Fruit fly (Drosophila melanogaster): ENCODE measurements around the gene Edem2.

Gene Edem2

DNA sequence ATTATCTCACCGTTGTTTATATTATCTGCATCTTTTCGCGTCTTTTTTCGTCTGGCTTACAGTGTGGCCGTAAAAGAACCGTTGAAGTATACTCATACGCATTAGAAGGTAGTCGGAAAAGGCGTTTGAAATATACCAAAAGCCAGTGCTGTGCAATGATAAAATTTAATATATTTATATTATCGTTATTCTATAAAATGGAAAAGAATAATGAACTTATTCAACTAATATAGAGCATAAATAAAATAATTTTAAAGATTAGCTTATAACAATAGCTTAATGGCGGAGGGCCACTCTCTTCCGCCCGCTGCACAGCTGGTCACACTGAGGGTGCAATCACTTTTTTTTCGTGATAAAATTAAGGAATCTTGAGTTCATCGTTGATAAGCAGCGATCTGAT lies at the start of gene Edem2, which contains the start of gene CG16974:
Gene Edem2, plus strand, starts transcription at position 308 of the 400 bp plus-strand sequence.
Gene CG16974, minus strand, starts transcription at position 86 of the 400 bp plus-strand sequence.
- TF ChIP-seq CG17801 (GFP tag; optimal IDR thresholded peaks at IDR 0.05; ENCODE audit: partially characterized antibody) = peak; percentile 78

dm6 chr2L:13142803-13143202 lies 49.2 kb upstream of the Edem2 start, which contains the start of gene CG9928:
TSS of gene CG9928 (minus strand) at chr2L:13142903.
- no peak for TF ChIP-seq CG17801 (GFP tag; optimal IDR thresholded peaks at IDR 0.05; ENCODE audit: partially characterized antibody)

DNA sequence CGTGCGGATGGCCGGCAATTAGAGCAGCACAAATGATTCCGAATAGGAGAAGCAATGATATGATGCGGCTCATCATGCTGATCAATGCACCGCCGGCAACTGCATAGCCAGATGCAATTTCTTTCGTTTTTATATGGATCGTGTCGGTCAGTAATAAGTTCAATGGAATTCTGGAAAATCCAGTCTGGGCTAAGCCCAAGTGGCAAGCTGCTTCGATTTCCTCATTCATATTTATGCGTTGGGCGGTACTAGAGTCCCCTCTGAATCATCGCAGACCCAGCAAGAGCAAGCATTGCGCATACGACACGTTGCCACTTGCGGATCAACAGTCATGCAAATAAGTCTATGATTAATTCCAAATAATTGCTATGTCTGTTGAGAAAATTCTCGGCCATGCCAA lies 48.5 kb upstream of the Edem2 start, which contains the start of gene CG16978:
Gene CG16978, minus strand, starts transcription at position 101 of the 400 bp plus-strand sequence.
- TF ChIP-seq CG17801 (GFP tag; optimal IDR thresholded peaks at IDR 0.05; ENCODE audit: partially characterized antibody) = no peak

dm6 chr2L:13145035-13145683 lies 46.8 kb upstream of the Edem2 start:
- peak; percentile 39 for TF ChIP-seq CG17801 (GFP tag; optimal IDR thresholded peaks at IDR 0.05; ENCODE audit: partially characterized antibody)

dm6 chr2L:13146254-13146653 lies 45.7 kb upstream of the Edem2 start:
- TF ChIP-seq CG17801 (GFP tag; optimal IDR thresholded peaks at IDR 0.05; ENCODE audit: partially characterized antibody) = no peak

DNA sequence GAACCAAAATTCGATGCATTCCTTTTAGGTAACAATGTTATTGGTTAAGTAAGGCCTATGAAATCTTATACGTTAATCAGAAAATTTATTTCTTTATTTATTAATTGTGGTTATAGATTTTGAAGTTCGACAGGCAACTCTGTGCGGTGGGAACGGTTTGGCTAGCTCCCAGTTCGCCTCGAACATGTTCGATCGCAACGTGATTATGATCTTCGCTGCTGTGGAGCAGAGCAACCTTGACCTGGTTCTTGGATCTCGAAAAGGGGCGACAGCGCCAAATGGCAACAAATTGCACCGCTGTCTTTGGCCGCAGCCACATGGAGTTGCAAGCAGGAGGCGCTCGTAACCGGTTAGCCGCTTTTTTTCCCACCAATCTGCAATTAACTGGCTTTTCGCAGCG lies 37.7 kb upstream of the Edem2 start:
- no peak for TF ChIP-seq CG17801 (GFP tag; optimal IDR thresholded peaks at IDR 0.05; ENCODE audit: partially characterized antibody)

- TF ChIP-seq CG17801 (GFP tag; optimal IDR thresholded peaks at IDR 0.05; ENCODE audit: partially characterized antibody) = no peak
These were observed 35.7 kb upstream of the Edem2 start for dm6 chr2L:13156349-13156748.

dm6 chr2L:13157903-13158302 lies 34.1 kb upstream of the Edem2 start:
- peak; percentile 27 for TF ChIP-seq CG17801 (GFP tag; optimal IDR thresholded peaks at IDR 0.05; ENCODE audit: partially characterized antibody)

DNA sequence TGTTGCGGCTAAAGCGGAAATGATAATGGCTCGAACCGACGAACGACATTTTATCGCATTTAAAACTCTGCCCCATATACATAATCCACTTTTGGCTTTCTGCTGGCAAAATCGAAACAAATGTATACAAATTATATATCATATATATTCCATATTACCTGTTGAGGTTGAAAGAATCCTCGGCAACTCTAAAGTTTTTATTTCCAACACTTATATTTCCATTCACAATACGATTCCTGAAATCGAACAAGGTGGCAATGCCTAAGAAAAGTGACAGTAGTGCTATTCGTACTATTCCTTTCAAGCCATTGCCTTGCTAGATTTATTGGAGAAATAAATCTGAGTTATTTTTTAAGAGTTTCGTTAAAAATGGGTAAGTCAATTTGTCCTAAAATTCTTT lies 33.5 kb upstream of the Edem2 start, which contains the start of gene Pk34A:
Gene Pk34A, plus strand, starts transcription at position 301 of the 400 bp plus-strand sequence.
- TF ChIP-seq CG17801 (GFP tag; optimal IDR thresholded peaks at IDR 0.05; ENCODE audit: partially characterized antibody) = no peak

DNA sequence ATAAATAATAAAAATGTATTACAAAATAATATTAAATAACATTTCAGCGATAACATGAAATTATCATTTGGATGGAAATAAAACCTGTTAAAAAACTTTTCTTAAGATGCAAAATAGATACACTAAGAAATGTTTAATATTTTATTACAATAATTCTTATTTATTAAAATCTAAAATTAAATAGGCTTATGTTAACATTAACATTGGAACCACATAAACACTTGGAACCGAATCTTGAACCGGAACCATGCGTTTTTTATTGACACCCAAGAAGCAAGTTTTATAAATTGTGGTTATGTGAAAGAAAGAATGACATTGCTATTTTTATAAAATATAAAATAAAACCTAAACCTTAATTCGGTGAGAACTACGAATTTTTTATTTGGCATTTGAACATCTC lies 31.8 kb upstream of the Edem2 start, which contains the start of gene kmg:
Gene kmg, plus strand, starts transcription at position 301 of the 400 bp plus-strand sequence.
- TF ChIP-seq CG17801 (GFP tag; optimal IDR thresholded peaks at IDR 0.05; ENCODE audit: partially characterized antibody) = no peak

- TF ChIP-seq CG17801 (GFP tag; optimal IDR thresholded peaks at IDR 0.05; ENCODE audit: partially characterized antibody) = peak; percentile 65
These were observed 26.8 kb upstream of the Edem2 start, which contains the start of gene Sirt1 for dm6 chr2L:13164994-13165801. TSS of gene Sirt1 (plus strand) at chr2L:13165564.

- no peak for TF ChIP-seq CG17801 (GFP tag; optimal IDR thresholded peaks at IDR 0.05; ENCODE audit: partially characterized antibody)
These were observed 26.1 kb upstream of the Edem2 start, which contains the start of gene DnaJ-H for dm6 chr2L:13165802-13166347. TSS of gene DnaJ-H (minus strand) at chr2L:13166072.

DNA sequence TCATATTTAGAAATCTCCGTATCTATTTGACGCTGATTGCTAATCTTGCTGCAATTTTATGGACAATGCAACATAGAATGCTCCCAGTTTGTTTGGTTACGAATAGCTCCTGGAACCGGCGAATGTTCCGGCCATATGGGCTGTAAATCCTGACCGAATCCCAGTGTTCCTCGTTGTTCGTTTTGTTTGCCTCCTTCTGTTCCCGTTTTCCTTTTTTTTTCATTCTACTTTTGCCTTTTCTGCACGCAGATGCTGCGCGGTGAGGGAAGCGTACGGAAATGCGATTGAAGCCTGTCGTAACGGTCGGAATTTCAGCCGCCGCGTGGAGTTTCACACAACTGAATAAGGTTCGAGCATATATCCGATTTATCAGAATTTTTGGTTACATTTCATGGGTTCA lies 15.9 kb upstream of the Edem2 start, which contains the start of gene CG43925:
Gene CG43925, plus strand, starts transcription at position 301 of the 400 bp plus-strand sequence.
- TF ChIP-seq CG17801 (GFP tag; optimal IDR thresholded peaks at IDR 0.05; ENCODE audit: partially characterized antibody) = no peak

dm6 chr2L:13176701-13177249 lies 15.2 kb upstream of the Edem2 start, which contains the start of the genes Sfmbt and CG5439:
TSS of gene Sfmbt (minus strand) at chr2L:13176785.
TSS of gene CG5439 (plus strand) at chr2L:13177150.
- peak; percentile 62 for TF ChIP-seq CG17801 (GFP tag; optimal IDR thresholded peaks at IDR 0.05; ENCODE audit: partially characterized antibody)

DNA sequence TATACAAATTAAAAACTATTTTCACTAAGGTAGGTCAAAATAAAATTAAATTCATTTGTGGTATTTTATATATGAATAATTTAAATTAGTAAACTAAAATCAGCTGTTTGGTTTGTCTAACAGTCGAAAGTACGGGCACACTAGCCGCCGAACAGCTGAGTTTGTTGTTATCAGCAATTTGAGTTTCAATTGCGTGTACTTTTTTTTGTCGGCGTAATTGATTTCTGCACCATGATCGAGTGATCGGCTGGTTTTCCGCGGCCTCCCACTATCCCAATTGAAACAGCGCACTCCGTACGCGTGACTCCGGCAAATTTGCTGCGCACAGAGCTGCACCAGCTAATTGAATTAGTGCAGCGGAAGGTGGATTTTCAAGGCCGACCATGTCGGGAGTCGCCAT lies 12.9 kb upstream of the Edem2 start, which contains the start of gene Alg7:
Gene Alg7, plus strand, starts transcription at position 153 of the 400 bp plus-strand sequence.
- TF ChIP-seq CG17801 (GFP tag; optimal IDR thresholded peaks at IDR 0.05; ENCODE audit: partially characterized antibody) = peak; percentile 21

Data from ovary, adult (tissue).